Comparison of ENCODE assay signal across 1 fruit fly cellular context in genomic region chr3R:21218733-21219165, dm6.
TF ChIP-seq lines count a peak whose summit lies in the region.

Smyd5 (minus strand) TSS chr3R:21218791.
Oga (plus strand) TSS chr3R:21219077.

TF ChIP-seq in whole organism, embryonic, 481 proteins besides CTCF, POLR2A, EP300 and RAD21 (continued from another document and continues in another):
- TF ChIP-seq CG34422 (GFP tag; IDR thresholded peaks at IDR 0.05; lab: Robert Waterston, UW) (0 out of 3 replicates have a peak, but pooled peaks have one; percentile 45), CG17361 (GFP tag; IDR thresholded peaks at IDR 0.05; lab: Robert Waterston, UW) (peak; percentile 44; the same call in 2 of the 3 replicates), tll (GFP tag; optimal IDR thresholded peaks at IDR 0.05; lab: Kevin White, UChicago) (peak in 1 of 2 experiments; percentile 74), Elba2 (GFP tag; optimal IDR thresholded peaks at IDR 0.05; lab: Kevin White, UChicago) (peak; percentile 72), NFAT (GFP tag; IDR thresholded peaks at IDR 0.05; lab: Robert Waterston, UW) (peak; percentile 32; the same call in 1 of the 2 replicates), disco-r (GFP tag; optimal IDR thresholded peaks at IDR 0.05; lab: Kevin White, UChicago) (no peak), CG8290 (GFP tag; optimal IDR thresholded peaks at IDR 0.05; lab: Kevin White, UChicago) (peak; percentile 27), CG8290 (tag; optimal IDR thresholded peaks at IDR 0.05; lab: Kevin White, UChicago) (peak in 1 of 2 experiments; percentile 23), hb (GFP tag; IDR thresholded peaks at IDR 0.05; lab: Robert Waterston, UW; ENCODE audit: partially characterized antibody) (peak; percentile 94), Nf-YC (tag; optimal IDR thresholded peaks at IDR 0.05; lab: Kevin White, UChicago) (peak; percentile 32), CG7987 (GFP tag; optimal IDR thresholded peaks at IDR 0.05; lab: Kevin White, UChicago) (peak; percentile 30), CG10267 (tag; optimal IDR thresholded peaks at IDR 0.05; lab: Kevin White, UChicago) (peak; percentile 59), CG2120 (GFP tag; optimal IDR thresholded peaks at IDR 0.05; lab: Kevin White, UChicago) (peak; percentile 58), sim (GFP tag; IDR thresholded peaks at IDR 0.05; lab: Robert Waterston, UW) (no peak), mam (GFP tag; optimal IDR thresholded peaks at IDR 0.05; lab: Kevin White, UChicago) (peak; percentile 58), CG16863 (GFP tag; optimal IDR thresholded peaks at IDR 0.05; lab: Kevin White, UChicago) (peak; percentile 38), CG17186 (GFP tag; optimal IDR thresholded peaks at IDR 0.05; lab: Kevin White, UChicago) (peak; percentile 50), lbe (GFP tag; optimal IDR thresholded peaks at IDR 0.05; lab: Kevin White, UChicago) (peak; percentile 6), Hr51 (GFP tag; optimal IDR thresholded peaks at IDR 0.05; lab: Kevin White, UChicago) (peak in 1 of 2 experiments; percentile 4), twi (tag; optimal IDR thresholded peaks at IDR 0.05; lab: Kevin White, UChicago) (peak; percentile 30), NC2β (GFP tag; optimal IDR thresholded peaks at IDR 0.05; lab: Kevin White, UChicago) (peak; percentile 33), CG11247 (GFP tag; IDR thresholded peaks at IDR 0.05; lab: Robert Waterston, UW) (no peak), CG4360 (GFP tag; IDR thresholded peaks at IDR 0.05; lab: Robert Waterston, UW) (no peak), CG6272 (GFP tag; IDR thresholded peaks at IDR 0.05; lab: Robert Waterston, UW) (peak; percentile 26; the same call in 1 of the 2 replicates), pita (GFP tag; optimal IDR thresholded peaks at IDR 0.05; lab: Kevin White, UChicago) (no peak), CG42726 (GFP tag; IDR thresholded peaks at IDR 0.05; lab: Robert Waterston, UW; ENCODE audit: partially characterized antibody) (peak; percentile 91), CG3407 (GFP tag; optimal IDR thresholded peaks at IDR 0.05; lab: Kevin White, UChicago) (no peak), ewg (GFP tag; optimal IDR thresholded peaks at IDR 0.05; lab: Kevin White, UChicago) (no peak), Chrac-16 (GFP tag; optimal IDR thresholded peaks at IDR 0.05; lab: Kevin White, UChicago) (peak; percentile 24), gem (tag; optimal IDR thresholded peaks at IDR 0.05; lab: Kevin White, UChicago) (no peak), trem (tag; optimal IDR thresholded peaks at IDR 0.05; lab: Kevin White, UChicago) (peak; percentile 32), inv (GFP tag; IDR thresholded peaks at IDR 0.05; lab: Robert Waterston, UW; ENCODE audit: partially characterized antibody) (peak; percentile 90), cad (GFP tag; optimal IDR thresholded peaks at IDR 0.05; lab: Kevin White, UChicago) (peak; percentile 12), Max (GFP tag; optimal IDR thresholded peaks at IDR 0.05; lab: Kevin White, UChicago) (peak; percentile 89), CG13424 (tag; optimal IDR thresholded peaks at IDR 0.05; lab: Kevin White, UChicago) (peak; percentile 49), Side (GFP tag; optimal IDR thresholded peaks at IDR 0.05; lab: Kevin White, UChicago) (peak; percentile 57), ci (GFP tag; IDR thresholded peaks at IDR 0.05; lab: Robert Waterston, UW) (peak; percentile 77), CG1603 (tag; optimal IDR thresholded peaks at IDR 0.05; lab: Kevin White, UChicago) (peak; percentile 65), CG9932 (GFP tag; IDR thresholded peaks at IDR 0.05; lab: Robert Waterston, UW) (peak; percentile 70), ind (GFP tag; optimal IDR thresholded peaks at IDR 0.05; lab: Kevin White, UChicago) (peak; percentile 29), PHDP (tag; optimal IDR thresholded peaks at IDR 0.05; lab: Kevin White, UChicago) (peak; percentile 18), Myb (GFP tag; optimal IDR thresholded peaks at IDR 0.05; lab: Kevin White, UChicago) (peak; percentile 94), Xbp1 (GFP tag; optimal IDR thresholded peaks at IDR 0.05; lab: Kevin White, UChicago) (peak; percentile 55), CG18764 (GFP tag; optimal IDR thresholded peaks at IDR 0.05; lab: Kevin White, UChicago) (peak; percentile 20), CG7963 (GFP tag; IDR thresholded peaks at IDR 0.05; lab: Robert Waterston, UW; ENCODE audit: partially characterized antibody) (peak; percentile 93), CG30403 (GFP tag; optimal IDR thresholded peaks at IDR 0.05; lab: Kevin White, UChicago) (peak; percentile 44), CG18599 (GFP tag; optimal IDR thresholded peaks at IDR 0.05; lab: Kevin White, UChicago) (no peak), CG18476 (GFP tag; optimal IDR thresholded peaks at IDR 0.05; lab: Kevin White, UChicago) (peak; percentile 3), Abd-B (GFP tag; optimal IDR thresholded peaks at IDR 0.05; lab: Kevin White, UChicago) (peak; percentile 30), Bteb2 (GFP tag; optimal IDR thresholded peaks at IDR 0.05; lab: Kevin White, UChicago) (peak; percentile 31), Dp (GFP tag; optimal IDR thresholded peaks at IDR 0.05; lab: Kevin White, UChicago) (peak; percentile 60), Dad (GFP tag; optimal IDR thresholded peaks at IDR 0.05; lab: Kevin White, UChicago) (peak; percentile 29), sug (tag; optimal IDR thresholded peaks at IDR 0.05; lab: Kevin White, UChicago) (peak; percentile 64), CG12391 (tag; optimal IDR thresholded peaks at IDR 0.05; lab: Kevin White, UChicago) (peak; percentile 48), ara (GFP tag; IDR thresholded peaks at IDR 0.05; lab: Robert Waterston, UW) (no peak), Hsf (GFP tag; optimal IDR thresholded peaks at IDR 0.05; lab: Kevin White, UChicago) (peak; percentile 58), kni (GFP tag; optimal IDR thresholded peaks at IDR 0.05; lab: Kevin White, UChicago) (no peak), Sox100B (GFP tag; optimal IDR thresholded peaks at IDR 0.05; lab: Kevin White, UChicago) (no peak), ro (GFP tag; IDR thresholded peaks at IDR 0.05; lab: Robert Waterston, UW) (no peak), zfh1 (GFP tag; IDR thresholded peaks at IDR 0.05; lab: Robert Waterston, UW) (peak; percentile 26; the same call in 1 of the 3 replicates), CG6175 (GFP tag; IDR thresholded peaks at IDR 0.05; lab: Robert Waterston, UW) (no peak), knrl (GFP tag; IDR thresholded peaks at IDR 0.05; lab: Robert Waterston, UW; ENCODE audit: partially characterized antibody) (peak; percentile 91), CG12104 (GFP tag; optimal IDR thresholded peaks at IDR 0.05; lab: Kevin White, UChicago) (peak; percentile 13), gfzf (GFP tag; optimal IDR thresholded peaks at IDR 0.05; lab: Kevin White, UChicago) (peak; percentile 63), pfk (GFP tag; optimal IDR thresholded peaks at IDR 0.05; lab: Kevin White, UChicago) (no peak), fu2 (GFP tag; optimal IDR thresholded peaks at IDR 0.05; lab: Kevin White, UChicago) (peak; percentile 11), Doc3 (GFP tag; IDR thresholded peaks at IDR 0.05; lab: Robert Waterston, UW; ENCODE audit: partially characterized antibody) (peak; percentile 90), amos (GFP tag; IDR thresholded peaks at IDR 0.05; lab: Robert Waterston, UW; ENCODE audit: partially characterized antibody) (peak; percentile 96), Sin3A (optimal IDR thresholded peaks at IDR 0.05; lab: Kevin White, UChicago) (peak; percentile 71), H2.0 (GFP tag; IDR thresholded peaks at IDR 0.05; lab: Robert Waterston, UW) (0 out of 2 replicates have a peak, but pooled peaks have one; percentile 40), CG30020 (tag; optimal IDR thresholded peaks at IDR 0.05; lab: Kevin White, UChicago) (peak; percentile 88), ERR (GFP tag; optimal IDR thresholded peaks at IDR 0.05; lab: Kevin White, UChicago) (no peak), CG2116 (GFP tag; optimal IDR thresholded peaks at IDR 0.05; lab: Kevin White, UChicago) (peak; percentile 87), Atf-2 (GFP tag; optimal IDR thresholded peaks at IDR 0.05; lab: Kevin White, UChicago) (peak; percentile 38), nom (GFP tag; optimal IDR thresholded peaks at IDR 0.05; lab: Kevin White, UChicago) (peak; percentile 0), HLH4C (GFP tag; IDR thresholded peaks at IDR 0.05; lab: Robert Waterston, UW; ENCODE audit: partially characterized antibody) (peak; percentile 94), Dek (tag; optimal IDR thresholded peaks at IDR 0.05; lab: Kevin White, UChicago) (peak; percentile 1), zfh2 (GFP tag; optimal IDR thresholded peaks at IDR 0.05; lab: Kevin White, UChicago) (peak; percentile 60), CG32532 (GFP tag; IDR thresholded peaks at IDR 0.05; lab: Robert Waterston, UW) (peak; percentile 74), CG4707 (GFP tag; optimal IDR thresholded peaks at IDR 0.05; lab: Kevin White, UChicago) (no peak), CG10321 (GFP tag; IDR thresholded peaks at IDR 0.05; lab: Robert Waterston, UW) (no peak), CG31388 (GFP tag; optimal IDR thresholded peaks at IDR 0.05; lab: Kevin White, UChicago) (no peak), CG3065 (GFP tag; optimal IDR thresholded peaks at IDR 0.05; lab: Kevin White, UChicago) (no peak), hbn (GFP tag; IDR thresholded peaks at IDR 0.05; lab: Robert Waterston, UW; ENCODE audit: partially characterized antibody) (peak; percentile 89), Trl (optimal IDR thresholded peaks at IDR 0.05; lab: Kevin White, UChicago) (no peak), Trl (GFP tag; optimal IDR thresholded peaks at IDR 0.05; lab: Kevin White, UChicago) (peak; percentile 53), CG6791 (GFP tag; IDR thresholded peaks at IDR 0.05; lab: Robert Waterston, UW; ENCODE audit: partially characterized antibody) (peak; percentile 94), nmo (GFP tag; optimal IDR thresholded peaks at IDR 0.05; lab: Kevin White, UChicago) (peak; percentile 72), onecut (GFP tag; IDR thresholded peaks at IDR 0.05; lab: Robert Waterston, UW) (peak; percentile 48), fru (optimal IDR thresholded peaks at IDR 0.05; lab: Kevin White, UChicago) (no peak), HLH54F (GFP tag; optimal IDR thresholded peaks at IDR 0.05; lab: Kevin White, UChicago) (peak; percentile 47), CG9876 (GFP tag; optimal IDR thresholded peaks at IDR 0.05; lab: Kevin White, UChicago) (peak; percentile 2), mld (GFP tag; IDR thresholded peaks at IDR 0.05; lab: Robert Waterston, UW; ENCODE audit: partially characterized antibody) (peak; percentile 97), phol (tag; optimal IDR thresholded peaks at IDR 0.05; lab: Kevin White, UChicago) (peak; percentile 41), B-H2 (GFP tag; optimal IDR thresholded peaks at IDR 0.05; lab: Kevin White, UChicago) (peak; percentile 62), nerfin-2 (GFP tag; IDR thresholded peaks at IDR 0.05; lab: Robert Waterston, UW; ENCODE audit: partially characterized antibody) (peak; percentile 93), CG12236 (GFP tag; optimal IDR thresholded peaks at IDR 0.05; lab: Kevin White, UChicago) (peak; percentile 4), CG7786 (GFP tag; optimal IDR thresholded peaks at IDR 0.05; lab: Kevin White, UChicago) (peak; percentile 52), emc (GFP tag; optimal IDR thresholded peaks at IDR 0.05; lab: Kevin White, UChicago) (no peak), NfI (GFP tag; optimal IDR thresholded peaks at IDR 0.05; lab: Kevin White, UChicago) (peak; percentile 60), CG10147 (GFP tag; optimal IDR thresholded peaks at IDR 0.05; lab: Kevin White, UChicago) (peak; percentile 34), CG1233 (GFP tag; optimal IDR thresholded peaks at IDR 0.05; lab: Kevin White, UChicago) (peak; percentile 26), Antp (GFP tag; optimal IDR thresholded peaks at IDR 0.05; lab: Kevin White, UChicago) (peak; percentile 23), MBD-R2 (GFP tag; IDR thresholded peaks at IDR 0.05; lab: Robert Waterston, UW) (peak; percentile 68), E2f2 (GFP tag; IDR thresholded peaks at IDR 0.05; lab: Robert Waterston, UW) (peak; percentile 55), Fer2 (tag; optimal IDR thresholded peaks at IDR 0.05; lab: Kevin White, UChicago) (no peak), lilli (GFP tag; optimal IDR thresholded peaks at IDR 0.05; lab: Kevin White, UChicago) (peak; percentile 69), CG2712 (tag; optimal IDR thresholded peaks at IDR 0.05; lab: Kevin White, UChicago) (peak; percentile 32), CG3163 (GFP tag; optimal IDR thresholded peaks at IDR 0.05; lab: Kevin White, UChicago) (peak; percentile 14), CG14710 (tag; optimal IDR thresholded peaks at IDR 0.05; lab: Kevin White, UChicago) (peak; percentile 81), tna (GFP tag; IDR thresholded peaks at IDR 0.05; lab: Robert Waterston, UW; ENCODE audit: partially characterized antibody) (peak; percentile 93), insv (GFP tag; optimal IDR thresholded peaks at IDR 0.05; lab: Kevin White, UChicago) (peak in 1 of 2 experiments; percentile 60), CG4854 (GFP tag; optimal IDR thresholded peaks at IDR 0.05; lab: Kevin White, UChicago) (peak; percentile 23), CG12659 (GFP tag; optimal IDR thresholded peaks at IDR 0.05; lab: Kevin White, UChicago) (peak; percentile 88), gsb-n (tag; optimal IDR thresholded peaks at IDR 0.05; lab: Kevin White, UChicago) (no peak), Hey (tag; optimal IDR thresholded peaks at IDR 0.05; lab: Kevin White, UChicago) (no peak), Pdp1 (GFP tag; optimal IDR thresholded peaks at IDR 0.05; lab: Kevin White, UChicago) (peak; percentile 37 to 57), CG31441 (GFP tag; IDR thresholded peaks at IDR 0.05; lab: Robert Waterston, UW) (no peak), gcm (GFP tag; optimal IDR thresholded peaks at IDR 0.05; lab: Kevin White, UChicago) (peak; percentile 20), corto (GFP tag; optimal IDR thresholded peaks at IDR 0.05; lab: Kevin White, UChicago) (no peak), az2 (GFP tag; optimal IDR thresholded peaks at IDR 0.05; lab: Kevin White, UChicago) (peak; percentile 13), zen2 (GFP tag; IDR thresholded peaks at IDR 0.05; lab: Robert Waterston, UW; ENCODE audit: partially characterized antibody) (peak; percentile 89), tx (GFP tag; optimal IDR thresholded peaks at IDR 0.05; lab: Kevin White, UChicago) (peak; percentile 21), Dll (GFP tag; IDR thresholded peaks at IDR 0.05; lab: Robert Waterston, UW; ENCODE audit: partially characterized antibody) (peak; percentile 91), row (GFP tag; IDR thresholded peaks at IDR 0.05; lab: Robert Waterston, UW) (peak; percentile 58), CG3847 (GFP tag; IDR thresholded peaks at IDR 0.05; lab: Robert Waterston, UW) (peak; percentile 52), Stat92E (GFP tag; optimal IDR thresholded peaks at IDR 0.05; lab: Kevin White, UChicago) (peak in 1 of 3 experiments; percentile 49), slbo (GFP tag; IDR thresholded peaks at IDR 0.05; lab: Robert Waterston, UW) (peak; percentile 61)
